Worm (Caenorhabditis elegans): Measurements from ENCODE around the gene ZC116.5.

- TF ChIP-seq mab-9 (GFP tag; IDR thresholded peaks at IDR 0.05) (no peak), alr-1 (tag; optimal IDR thresholded peaks at IDR 0.05; ENCODE audit: borderline replicate concordance) (no peak), fkh-8 (tag; optimal IDR thresholded peaks at IDR 0.05) (no peak), egl-27 (tag; optimal IDR thresholded peaks at IDR 0.05) (peak; percentile 66 to 72), aly-2 (tag; optimal IDR thresholded peaks at IDR 0.05) (no peak), nhr-237 (tag; optimal IDR thresholded peaks at IDR 0.05) (no peak), elt-2 (tag; optimal IDR thresholded peaks at IDR 0.05) (peak; percentile 89), nhr-20 (tag; optimal IDR thresholded peaks at IDR 0.05) (peak; percentile 98), ztf-11 (tag; optimal IDR thresholded peaks at IDR 0.05) (peak in 1 of 2 experiments; percentile 27), nhr-77 (tag; optimal IDR thresholded peaks at IDR 0.05) (peak; percentile 58), unc-130 (tag; optimal IDR thresholded peaks at IDR 0.05) (peak; percentile 94), pax-3 (tag; optimal IDR thresholded peaks at IDR 0.05) (peak; percentile 83), pqm-1 (tag; optimal IDR thresholded peaks at IDR 0.05) (peak; percentile 42)
Measured at ce11 chrV:12637238-12637690, 28.5 kb upstream of the ZC116.5 start, which contains the start of gene F56H9.2.
